Fruit fly (Drosophila melanogaster) whole organism, embryonic: ENCODE measurements around the gene PAN3.
"Not testable (repeated sequence)": the region's sequence is repeated elsewhere in the genome, so short reads cannot be mapped to it uniquely, and the experiment has no call there.

ENCODE experiments used
- Antp ChIP-seq: fragments of 200-800 bp; sonication (Bioruptor generic); optimal IDR thresholded peaks from 3 replicates; lab custom pipeline; 2016; ENCODE audit warnings: missing biosample characterization, missing genetic modification characterization
- CG10366 ChIP-seq: fragments of 200-800 bp; sonication (Bioruptor generic); IDR thresholded peaks from 2 replicates; pipeline ENCODE4 v1.3.6; 2022; ENCODE audit warnings: missing biosample characterization, missing genetic modification characterization
- CG1233 ChIP-seq: fragments of 200-800 bp; sonication (Bioruptor generic); optimal IDR thresholded peaks from 4 replicates; lab custom pipeline; 2018; ENCODE audit warnings: missing biosample characterization, mild to moderate bottlenecking, missing genetic modification characterization
- CG1529 ChIP-seq: fragments of 200-800 bp; sonication (Bioruptor generic); optimal IDR thresholded peaks from 3 replicates; lab custom pipeline; 2018; ENCODE audit warnings: missing biosample characterization, missing genetic modification characterization
- CG4854 ChIP-seq: fragments of 200-800 bp; sonication (Bioruptor generic); optimal IDR thresholded peaks from 2 replicates; lab custom pipeline; 2016; ENCODE audit warnings: missing biosample characterization, missing genetic modification characterization, inconsistent platforms
- Ets65A ChIP-seq: fragments of 200-800 bp; sonication (Bioruptor generic); peaks from one replicate; lab custom pipeline; 2016; ENCODE audit warnings: missing biosample characterization, missing genetic modification characterization
- fd96Cb ChIP-seq: fragments of 200-800 bp; sonication (Bioruptor generic); optimal IDR thresholded peaks from 2 replicates; lab custom pipeline; 2018; ENCODE audit warnings: missing biosample characterization, mild to moderate bottlenecking, missing genetic modification characterization, moderate library complexity
- otp ChIP-seq: fragments of 200-800 bp; sonication (Bioruptor generic); IDR thresholded peaks from 3 replicates; pipeline ENCODE4, ENCODE4 v1.3.6; 2022; ENCODE audit warnings: missing biosample characterization, missing genetic modification characterization
- sc ChIP-seq, 3 experiments: fragments of >200 bp in 2 of 3; fragments of 200-800 bp in 1 of 3; sonication (Bioruptor generic) in 1 of 3; optimal IDR thresholded peaks; 2 replicates in 2 of 3; 3 replicates in 1 of 3; lab custom pipeline; 2017; ENCODE audit warnings: mild to moderate bottlenecking in 1 of 3, missing biosample characterization in 1 of 3, missing genetic modification characterization in 1 of 3, missing genetic modification reagents in 1 of 3
- sens-2 ChIP-seq: fragments of 200-800 bp; sonication (Bioruptor generic); IDR thresholded peaks from 2 replicates; pipeline ENCODE4 v1.3.6; 2022; ENCODE audit warnings: missing biosample characterization, missing genetic modification characterization
- toy ChIP-seq: fragments of 200-800 bp; sonication (Bioruptor generic); IDR thresholded peaks from 2 replicates; pipeline ENCODE4 v1.3.6; 2022; ENCODE audit warnings: missing biosample characterization, missing genetic modification characterization
- usp ChIP-seq: fragments of >200 bp; optimal IDR thresholded peaks from 2 replicates; lab custom pipeline; 2017; ENCODE audit warnings: missing biosample characterization, missing genetic modification characterization

DNA sequence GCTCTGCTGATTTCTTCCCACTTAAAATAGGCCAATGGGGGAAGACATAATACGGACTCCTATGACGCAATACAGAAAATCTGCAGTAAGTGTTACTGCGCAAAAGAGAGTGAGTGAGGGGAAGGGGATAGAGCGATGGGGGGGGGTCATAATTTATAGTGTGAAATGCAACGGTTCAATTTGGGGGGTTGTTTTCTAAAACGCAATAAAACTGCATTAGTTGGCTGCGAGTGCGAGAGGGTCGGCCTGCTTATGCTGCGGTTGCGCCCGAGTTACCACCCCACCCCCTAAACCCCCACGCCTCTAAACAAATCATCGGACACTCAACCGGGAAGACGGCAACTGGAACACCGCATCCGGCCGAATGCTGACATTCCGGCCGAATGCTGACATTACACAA, 9.9 kb upstream of the PAN3 start:
- TF ChIP-seq usp; Antp; CG1233; toy; CG10366 (GFP tag; lab: Robert Waterston, UW); CG1529; sc (optimal IDR thresholded peaks at IDR 0.05; lab: Kevin White, UChicago); sc (GFP tag; optimal IDR thresholded peaks at IDR 0.05; lab: Kevin White, UChicago); otp (GFP tag; lab: Robert Waterston, UW); fd96Cb (tag; lab: Kevin White, UChicago); CG4854 (GFP tag; lab: Kevin White, UChicago); sens-2; Ets65A (GFP tag; lab: Kevin White, UChicago): not testable (repeated sequence)
